Worm (Caenorhabditis elegans) whole organism, L2 larva: ENCODE measurements around the gene urb-1.
A peak's percentile ranks its signal among the peaks of the same experiment; 100 is the strongest.

Experiments
- F13H6.1 ChIP-seq: sonication (generic microtip); optimal IDR thresholded peaks from 2 replicates; lab custom pipeline; 2016; ENCODE audit warnings: missing genetic modification characterization, missing compliant biosample characterization
- R02D3.7 ChIP-seq: fragments of 150-350 bp; optimal IDR thresholded peaks from 2 replicates; lab custom pipeline; 2014; ENCODE audit warnings: missing biosample characterization, missing genetic modification characterization
- Y55F3AM.14 ChIP-seq: fragments of 200-800 bp; sonication (Bioruptor generic); optimal IDR thresholded peaks from 2 replicates; lab custom pipeline; 2018; ENCODE audit warnings: mild to moderate bottlenecking, missing genetic modification characterization, missing compliant biosample characterization
- ZK546.5 ChIP-seq: sonication (generic microtip); optimal IDR thresholded peaks from 2 replicates; lab custom pipeline; 2017; ENCODE audit warnings: missing biosample characterization, missing genetic modification characterization
- alr-1 ChIP-seq: fragments of 150-350 bp; optimal IDR thresholded peaks from 2 replicates; lab custom pipeline; 2014; ENCODE audit warnings: missing biosample characterization, missing genetic modification characterization
- ama-1 ChIP-seq: fragments of 150-350 bp; optimal IDR thresholded peaks from 2 replicates; lab custom pipeline; 2018; ENCODE audit warnings: inconsistent platforms
- blmp-1 ChIP-seq: sonication (generic microtip); optimal IDR thresholded peaks from 2 replicates; lab custom pipeline; 2017; ENCODE audit warnings: missing genetic modification characterization, mild to moderate bottlenecking, missing compliant biosample characterization, antibody characterized with exemption, moderate library complexity; ENCODE audit not compliant: insufficient read depth
- ceh-16 ChIP-seq: fragments of 150-350 bp; optimal IDR thresholded peaks from 2 replicates; lab custom pipeline; 2014; ENCODE audit warnings: missing biosample characterization, missing genetic modification characterization
- crh-2 ChIP-seq: sonication (generic microtip); optimal IDR thresholded peaks from 2 replicates; lab custom pipeline; 2017; ENCODE audit warnings: missing biosample characterization, missing genetic modification characterization
- dmd-4 ChIP-seq: sonication (generic microtip); optimal IDR thresholded peaks from 2 replicates; lab custom pipeline; 2017; ENCODE audit warnings: missing biosample characterization, missing genetic modification characterization
- elt-1 ChIP-seq: fragments of 150-350 bp; optimal IDR thresholded peaks from 2 replicates; lab custom pipeline; 2014; ENCODE audit warnings: missing biosample characterization, missing genetic modification characterization
- elt-3 ChIP-seq: sonication (generic microtip); optimal IDR thresholded peaks from 2 replicates; lab custom pipeline; 2017; ENCODE audit warnings: missing biosample characterization, missing genetic modification characterization
- fos-1 ChIP-seq: fragments of 150-350 bp; optimal IDR thresholded peaks from 2 replicates; lab custom pipeline; 2014; ENCODE audit warnings: missing biosample characterization, missing genetic modification characterization
- gmeb-1 ChIP-seq: fragments of 150-350 bp; optimal IDR thresholded peaks from 2 replicates; lab custom pipeline; 2014; ENCODE audit warnings: missing biosample characterization, missing genetic modification characterization
- lin-39 ChIP-seq: fragments of 150-350 bp; optimal IDR thresholded peaks from 2 replicates; lab custom pipeline; 2014; ENCODE audit warnings: missing biosample characterization, missing genetic modification reagents, missing genetic modification characterization
- lsy-2 ChIP-seq, 2 experiments: fragments of 150-350 bp in 1 of 2; sonication (generic microtip) in 1 of 2; optimal IDR thresholded peaks; 2 replicates each; lab custom pipeline; 2014 to 2017; ENCODE audit warnings: missing biosample characterization in 2 of 2, missing genetic modification characterization in 2 of 2
- mbf-1 ChIP-seq: sonication (generic microtip); optimal IDR thresholded peaks from 2 replicates; lab custom pipeline; 2017; ENCODE audit warnings: missing biosample characterization, missing genetic modification characterization
- mdl-1 ChIP-seq, 2 experiments: fragments of 150-350 bp in 1 of 2; sonication (generic microtip) in 1 of 2; optimal IDR thresholded peaks; 2 replicates each; lab custom pipeline; 2017; ENCODE audit warnings: missing biosample characterization in 2 of 2, missing genetic modification characterization in 2 of 2
- nhr-10 ChIP-seq: sonication (generic microtip); optimal IDR thresholded peaks from 2 replicates; lab custom pipeline; 2017; ENCODE audit warnings: missing biosample characterization, missing genetic modification characterization
- nhr-12 ChIP-seq: fragments of 150-350 bp; optimal IDR thresholded peaks from 2 replicates; lab custom pipeline; 2014; ENCODE audit warnings: missing biosample characterization, missing genetic modification characterization
- nhr-129 ChIP-seq: fragments of 150-350 bp; optimal IDR thresholded peaks from 2 replicates; lab custom pipeline; 2014; ENCODE audit warnings: missing biosample characterization, missing genetic modification characterization
- nhr-21 ChIP-seq: fragments of 150-350 bp; optimal IDR thresholded peaks from 2 replicates; lab custom pipeline; 2014; ENCODE audit warnings: missing biosample characterization, missing genetic modification characterization
- nhr-23 ChIP-seq: fragments of 150-350 bp; optimal IDR thresholded peaks from 2 replicates; lab custom pipeline; 2014; ENCODE audit warnings: missing biosample characterization, missing genetic modification reagents, missing genetic modification characterization
- nhr-25 ChIP-seq: fragments of 150-350 bp; sonication (generic microtip); optimal IDR thresholded peaks from 3 replicates; lab custom pipeline; 2014; ENCODE audit warnings: missing biosample characterization, missing genetic modification characterization
- nhr-6 ChIP-seq: fragments of 150-350 bp; optimal IDR thresholded peaks from 2 replicates; lab custom pipeline; 2014; ENCODE audit warnings: missing biosample characterization, missing genetic modification characterization
- nhr-77 ChIP-seq: fragments of 150-350 bp; optimal IDR thresholded peaks from 2 replicates; lab custom pipeline; 2014; ENCODE audit warnings: missing biosample characterization, missing genetic modification characterization
- sem-4 ChIP-seq: fragments of 150-350 bp; optimal IDR thresholded peaks from 2 replicates; lab custom pipeline; 2014; ENCODE audit warnings: missing biosample characterization, missing genetic modification reagents, missing genetic modification characterization
- sma-3 ChIP-seq: sonication (generic microtip); optimal IDR thresholded peaks from 2 replicates; lab custom pipeline; 2016; ENCODE audit warnings: missing genetic modification reagents, missing genetic modification characterization, missing compliant biosample characterization
- sma-9 ChIP-seq, 2 experiments: fragments of 150-350 bp in 1 of 2; sonication (generic microtip) in 1 of 2; optimal IDR thresholded peaks; 2 replicates each; lab custom pipeline; 2014 to 2016; ENCODE audit warnings: missing genetic modification characterization in 2 of 2, mild to moderate bottlenecking in 1 of 2, missing biosample characterization in 1 of 2, missing compliant biosample characterization in 1 of 2, missing genetic modification reagents in 1 of 2, moderate library complexity in 1 of 2
- unc-55 ChIP-seq: fragments of 150-350 bp; sonication (generic microtip); optimal IDR thresholded peaks from 3 replicates; lab custom pipeline; 2014; ENCODE audit warnings: missing biosample characterization, missing genetic modification reagents, missing genetic modification characterization
- zag-1 ChIP-seq: fragments of 150-350 bp; optimal IDR thresholded peaks from 2 replicates; lab custom pipeline; 2014; ENCODE audit warnings: missing biosample characterization, missing genetic modification characterization
- ztf-1 ChIP-seq: fragments of 200-800 bp; sonication (Bioruptor generic); conservative IDR thresholded peaks from 2 replicates; pipeline ENCODE4 v1.3.6; 2022; ENCODE audit warnings: missing genetic modification characterization, missing compliant biosample characterization

Gene urb-1

ce11 chrV:6427433-6427832 is 3.5 kb upstream of the urb-1 start (continued):
- TF ChIP-seq lsy-2 (tag; optimal IDR thresholded peaks at IDR 0.05; lab: Kevin White, UChicago): peak; percentile 36 to 81
- TF ChIP-seq alr-1: no peak
- TF ChIP-seq blmp-1 (tag; lab: Kevin White, UChicago): no peak
- TF ChIP-seq, all 48 proteins: peak for 14

- no peak for TF ChIP-seq crh-2
- no peak for TF ChIP-seq gmeb-1 (tag; lab: Kevin White, UChicago)
- TF ChIP-seq sma-9 (GFP tag; optimal IDR thresholded peaks at IDR 0.05; lab: Kevin White, UChicago): no peak
- TF ChIP-seq sma-9 (tag; optimal IDR thresholded peaks at IDR 0.05; lab: Kevin White, UChicago): no peak
- no peak for TF ChIP-seq elt-3 (tag; lab: Kevin White, UChicago)
- peak; percentile 11 for TF ChIP-seq Y55F3AM.14 (GFP tag; lab: Kevin White, UChicago)
- TF ChIP-seq R02D3.7 (tag; lab: Kevin White, UChicago): no peak
Measured at ce11 chrV:6426843-6427242, 2.9 kb upstream of the urb-1 start, which contains the start of gene atp-4. atp-4 (minus strand) TSS chrV:6427112.

- TF ChIP-seq Y55F3AM.14 (GFP tag; lab: Kevin White, UChicago) (no peak), mdl-1 (tag; optimal IDR thresholded peaks at IDR 0.05; lab: Kevin White, UChicago) (no peak), ama-1 (lab: Kevin White, UChicago) (peak; percentile 24), sma-3 (GFP tag; lab: Kevin White, UChicago) (peak; percentile 44), crh-2 (peak; percentile 4), gmeb-1 (tag; lab: Kevin White, UChicago) (peak; percentile 26), F13H6.1 (peak; percentile 8), lsy-2 (tag; optimal IDR thresholded peaks at IDR 0.05; lab: Kevin White, UChicago) (peak in 1 of 2 experiments; percentile 4)
Measured at ce11 chrV:6425927-6426326, 2.0 kb upstream of the urb-1 start, which contains the start of gene T05H4.11. T05H4.11 (minus strand) TSS chrV:6426261.

DNA sequence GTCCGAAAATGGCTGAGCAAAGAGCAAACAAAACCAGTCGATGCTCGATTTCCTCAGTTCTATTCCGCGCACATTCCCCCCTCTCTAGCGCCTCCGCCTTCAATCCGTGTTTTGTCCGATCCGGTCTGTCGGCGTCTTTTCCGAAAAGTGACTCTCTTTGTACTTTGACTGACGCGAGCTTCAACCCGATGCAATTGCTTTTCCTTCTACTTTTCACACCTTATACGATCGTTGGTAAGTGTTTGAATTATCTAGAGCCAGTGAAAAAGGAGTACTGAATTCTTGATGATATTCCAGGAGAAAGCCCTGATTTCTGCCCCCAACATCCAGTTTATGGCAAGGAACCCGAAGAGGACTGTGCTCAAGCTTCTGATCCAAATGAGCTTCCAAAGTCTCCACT is 9.0 kb downstream of the urb-1 start, which contains the start of gene cht-6:
TSS of gene cht-6 (plus strand) at position 9 of the 400 bp plus-strand sequence.
- no peak for TF ChIP-seq sem-4 (tag; lab: Kevin White, UChicago)
- no peak for TF ChIP-seq sma-3 (GFP tag; lab: Kevin White, UChicago)
- no peak for TF ChIP-seq ceh-16 (tag; lab: Kevin White, UChicago)
- no peak for TF ChIP-seq elt-1
- TF ChIP-seq F13H6.1: no peak
- TF ChIP-seq lin-39 (tag; lab: Kevin White, UChicago): no peak
- no peak for TF ChIP-seq fos-1 (tag; lab: Kevin White, UChicago)
- no peak for TF ChIP-seq nhr-10 (tag; lab: Kevin White, UChicago)
- TF ChIP-seq lsy-2 (tag; optimal IDR thresholded peaks at IDR 0.05; lab: Kevin White, UChicago): no peak
- no peak for TF ChIP-seq ztf-1
- TF ChIP-seq unc-55: no peak
- no peak for TF ChIP-seq nhr-77 (tag; lab: Kevin White, UChicago)
- no peak for TF ChIP-seq mbf-1 (tag; lab: Kevin White, UChicago)

DNA sequence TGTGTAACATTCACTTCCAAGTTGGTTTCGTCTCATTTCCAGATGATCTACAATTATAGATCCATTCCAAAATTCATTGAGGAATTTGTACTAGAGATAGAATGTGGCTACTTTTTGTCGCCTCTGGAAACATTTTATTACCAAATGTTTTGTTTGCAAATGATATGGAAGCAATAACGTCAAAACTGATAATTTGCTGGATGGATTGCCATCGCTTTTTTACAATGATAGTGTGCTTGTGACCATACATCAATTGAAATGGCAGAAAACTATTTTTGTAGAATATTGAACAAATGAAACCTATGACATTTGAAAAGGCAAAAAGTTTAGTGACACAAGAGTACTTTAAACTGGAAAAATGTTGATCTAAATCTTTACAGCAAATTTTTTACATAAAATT is 9.5 kb downstream of the urb-1 start:
- no peak for TF ChIP-seq nhr-12 (tag; lab: Kevin White, UChicago)
- TF ChIP-seq nhr-25: no peak
- TF ChIP-seq ztf-1: no peak
- TF ChIP-seq fos-1 (tag; lab: Kevin White, UChicago): peak; percentile 26

DNA sequence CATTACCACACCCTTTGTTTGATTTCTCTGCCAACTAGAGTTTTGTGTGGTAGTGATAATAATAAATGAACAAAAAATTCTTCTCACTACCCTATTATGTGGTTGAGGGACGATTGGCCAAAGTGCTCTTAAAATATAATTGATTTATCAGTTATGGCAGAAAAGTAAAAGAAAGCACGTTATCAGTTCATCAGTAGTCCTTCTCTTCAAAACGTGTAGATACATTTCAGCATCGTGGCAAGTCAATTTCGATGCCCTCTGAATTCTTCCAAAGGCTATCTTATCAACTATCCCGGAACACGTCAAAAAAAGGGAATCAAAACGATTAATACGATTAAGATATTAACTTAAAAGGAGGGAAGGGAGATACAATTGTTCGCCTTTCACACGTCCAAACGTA is 10.9 kb downstream of the urb-1 start:
- TF ChIP-seq elt-3 (tag; lab: Kevin White, UChicago) (no peak), fos-1 (tag; lab: Kevin White, UChicago) (peak; percentile 60), crh-2 (peak; percentile 65), dmd-4 (tag; lab: Kevin White, UChicago) (no peak), mbf-1 (tag; lab: Kevin White, UChicago) (no peak), F13H6.1 (peak; percentile 30), nhr-129 (no peak), gmeb-1 (tag; lab: Kevin White, UChicago) (peak; percentile 31), nhr-23 (no peak), lsy-2 (tag; optimal IDR thresholded peaks at IDR 0.05; lab: Kevin White, UChicago) (no peak), sma-9 (GFP tag; optimal IDR thresholded peaks at IDR 0.05; lab: Kevin White, UChicago) (peak; percentile 20), sma-9 (tag; optimal IDR thresholded peaks at IDR 0.05; lab: Kevin White, UChicago) (no peak), mdl-1 (tag; optimal IDR thresholded peaks at IDR 0.05; lab: Kevin White, UChicago) (no peak), R02D3.7 (tag; lab: Kevin White, UChicago) (no peak), ama-1 (lab: Kevin White, UChicago) (no peak), ZK546.5 (tag; lab: Kevin White, UChicago) (no peak), nhr-21 (tag; lab: Kevin White, UChicago) (no peak), nhr-6 (tag; lab: Kevin White, UChicago) (no peak), zag-1 (tag; lab: Kevin White, UChicago) (no peak), nhr-10 (tag; lab: Kevin White, UChicago) (no peak)
